Worm (Caenorhabditis elegans): Measurements from ENCODE around the gene fbxa-82.

DNA sequence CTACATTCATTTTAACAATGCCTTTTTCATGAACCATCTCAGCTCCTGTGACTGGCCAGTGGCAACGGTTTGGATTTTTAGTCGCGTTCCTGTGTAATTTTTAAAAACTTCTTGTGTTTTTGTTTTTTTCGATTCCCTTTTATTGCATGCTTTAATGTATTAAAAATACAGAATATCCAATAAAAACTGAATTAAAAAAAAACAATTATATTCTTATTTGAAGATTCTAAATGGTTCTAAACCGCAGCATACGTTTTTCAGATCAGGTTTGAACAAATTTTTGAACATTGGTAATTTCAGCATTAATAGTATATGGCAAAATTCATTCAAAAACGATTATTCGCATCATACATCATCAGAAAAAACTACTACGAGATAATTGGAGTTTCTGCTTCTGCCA lies 16.0 kb upstream of the fbxa-82 start, which contains the start of gene dnj-3:
- TF ChIP-seq mab-5 (tag; optimal IDR thresholded peaks at IDR 0.05) (no peak), unc-62 (GFP tag; optimal IDR thresholded peaks at IDR 0.05) (no peak), ztf-11 (tag; optimal IDR thresholded peaks at IDR 0.05) (no peak), unc-39 (tag; optimal IDR thresholded peaks at IDR 0.05) (no peak), mep-1 (tag; optimal IDR thresholded peaks at IDR 0.05) (no peak), blmp-1 (tag; optimal IDR thresholded peaks at IDR 0.05) (no peak), ces-1 (GFP tag; optimal IDR thresholded peaks at IDR 0.05) (no peak), zip-8 (tag; optimal IDR thresholded peaks at IDR 0.05) (no peak), pha-4 (tag; optimal IDR thresholded peaks at IDR 0.05) (no peak), elt-3 (tag; optimal IDR thresholded peaks at IDR 0.05) (no peak), nhr-28 (tag; optimal IDR thresholded peaks at IDR 0.05) (no peak), lin-13 (tag; optimal IDR thresholded peaks at IDR 0.05) (no peak), flh-1 (GFP tag; optimal IDR thresholded peaks at IDR 0.05) (no peak)

Measured in whole organism, mixed stage, embryonic.